Fruit fly (Drosophila melanogaster) whole organism, embryonic: ENCODE results near the gene CG5510.

Experiments used
- Asciz ChIP-seq: fragments of 200-800 bp; sonication (Bioruptor generic); optimal IDR thresholded peaks from 2 replicates; lab custom pipeline; 2017; ENCODE audit warnings: missing biosample characterization, mild to moderate bottlenecking, missing genetic modification characterization, missing genetic modification reagents
- Blimp-1 ChIP-seq: fragments of 200-800 bp; sonication (Bioruptor generic); optimal IDR thresholded peaks from 3 replicates; lab custom pipeline; 2018; ENCODE audit warnings: missing biosample characterization, missing genetic modification characterization, mild to moderate bottlenecking, moderate library complexity, missing genetic modification reagents
- CG10147 ChIP-seq: fragments of 200-800 bp; sonication (Bioruptor generic); optimal IDR thresholded peaks from 2 replicates; lab custom pipeline; 2019; ENCODE audit warnings: missing biosample characterization, mild to moderate bottlenecking, missing genetic modification characterization, moderate library complexity
- CG10274 ChIP-seq: fragments of 200-800 bp; sonication (Bioruptor generic); optimal IDR thresholded peaks from 3 replicates; lab custom pipeline; 2017; ENCODE audit warnings: missing biosample characterization, mild to moderate bottlenecking, missing genetic modification characterization
- CG10321 ChIP-seq: fragments of 200-800 bp; sonication (Bioruptor generic); IDR thresholded peaks from 2 replicates; pipeline ENCODE4 v1.3.6; 2022; ENCODE audit warnings: missing biosample characterization, missing genetic modification characterization
- CG10431 ChIP-seq: fragments of 200-800 bp; sonication (Bioruptor generic); optimal IDR thresholded peaks from 3 replicates; lab custom pipeline; 2018; ENCODE audit warnings: missing biosample characterization, mild to moderate bottlenecking, missing genetic modification characterization
- CG11398 ChIP-seq: fragments of 200-800 bp; sonication (Bioruptor generic); optimal IDR thresholded peaks from 2 replicates; lab custom pipeline; 2016; ENCODE audit warnings: missing biosample characterization, missing genetic modification characterization
- CG12219 ChIP-seq: fragments of 200-800 bp; sonication (Bioruptor generic); optimal IDR thresholded peaks from 3 replicates; lab custom pipeline; 2018; ENCODE audit warnings: missing biosample characterization, mild to moderate bottlenecking, missing genetic modification characterization
- CG13296 ChIP-seq: fragments of 200-800 bp; sonication (Bioruptor generic); optimal IDR thresholded peaks from 3 replicates; lab custom pipeline; 2018; ENCODE audit warnings: missing biosample characterization, mild to moderate bottlenecking, missing genetic modification characterization
- CG17359 ChIP-seq: fragments of 200-800 bp; sonication (Bioruptor generic); optimal IDR thresholded peaks from 3 replicates; lab custom pipeline; 2018; ENCODE audit warnings: missing biosample characterization, mild to moderate bottlenecking, missing genetic modification characterization, moderate library complexity
- CG17361 ChIP-seq: fragments of 200-800 bp; sonication (Bioruptor generic); IDR thresholded peaks from 3 replicates; pipeline ENCODE4 v1.3.6; 2022; ENCODE audit warnings: missing biosample characterization, missing genetic modification characterization
- CG1832 ChIP-seq: fragments of 200-800 bp; sonication (Bioruptor generic); optimal IDR thresholded peaks from 2 replicates; lab custom pipeline; 2017; ENCODE audit warnings: missing biosample characterization, mild to moderate bottlenecking, missing genetic modification characterization, inconsistent platforms
- CG18619 ChIP-seq: fragments of 200-800 bp; sonication (Bioruptor generic); optimal IDR thresholded peaks from 3 replicates; lab custom pipeline; 2017; ENCODE audit warnings: missing biosample characterization, mild to moderate bottlenecking, missing genetic modification characterization
- CG18764 ChIP-seq: fragments of 200-800 bp; sonication (Bioruptor generic); optimal IDR thresholded peaks from 3 replicates; lab custom pipeline; 2016; ENCODE audit warnings: missing biosample characterization, missing genetic modification characterization
- CG2120 ChIP-seq: fragments of 200-800 bp; sonication (Bioruptor generic); optimal IDR thresholded peaks from 3 replicates; lab custom pipeline; 2016; ENCODE audit warnings: missing biosample characterization, missing genetic modification characterization
- CG4617 ChIP-seq: fragments of 200-800 bp; sonication (Bioruptor generic); optimal IDR thresholded peaks from 3 replicates; lab custom pipeline; 2016; ENCODE audit warnings: missing biosample characterization, missing genetic modification characterization, borderline replicate concordance
- CG5180 ChIP-seq: fragments of 200-800 bp; sonication (Bioruptor generic); optimal IDR thresholded peaks from 3 replicates; lab custom pipeline; 2017; ENCODE audit warnings: missing biosample characterization, missing genetic modification characterization, mild to moderate bottlenecking, moderate library complexity, missing genetic modification reagents
- CG6765 ChIP-seq: fragments of 200-800 bp; sonication (Bioruptor generic); optimal IDR thresholded peaks from 3 replicates; lab custom pipeline; 2017; ENCODE audit warnings: missing biosample characterization, mild to moderate bottlenecking, missing genetic modification characterization
- CG7556 ChIP-seq: fragments of 200-800 bp; sonication (Bioruptor generic); optimal IDR thresholded peaks from 2 replicates; lab custom pipeline; 2017; ENCODE audit warnings: missing biosample characterization, mild to moderate bottlenecking, missing genetic modification characterization
- CG9876 ChIP-seq: fragments of 200-800 bp; sonication (Bioruptor generic); optimal IDR thresholded peaks from 2 replicates; lab custom pipeline; 2016; ENCODE audit warnings: missing biosample characterization, missing genetic modification characterization
- Dek ChIP-seq: fragments of 200-800 bp; sonication (Bioruptor generic); optimal IDR thresholded peaks from 3 replicates; lab custom pipeline; 2019; ENCODE audit warnings: missing biosample characterization, mild to moderate bottlenecking, missing genetic modification characterization, moderate library complexity
- Ets97D ChIP-seq: fragments of 200-800 bp; sonication (Bioruptor generic); optimal IDR thresholded peaks from 3 replicates; lab custom pipeline; 2016; ENCODE audit warnings: missing biosample characterization, missing genetic modification characterization
- Hmr ChIP-seq: fragments of 200-800 bp; sonication (Bioruptor generic); optimal IDR thresholded peaks from 3 replicates; lab custom pipeline; 2017; ENCODE audit warnings: mild to moderate bottlenecking, missing biosample characterization, missing genetic modification reagents, missing genetic modification characterization
- NC2β ChIP-seq: fragments of 200-800 bp; sonication (Bioruptor generic); optimal IDR thresholded peaks from 2 replicates; lab custom pipeline; 2016; ENCODE audit warnings: missing biosample characterization, missing genetic modification characterization
- NK7.1 ChIP-seq: fragments of 200-800 bp; sonication (Bioruptor generic); optimal IDR thresholded peaks from 3 replicates; lab custom pipeline; 2016; ENCODE audit warnings: missing biosample characterization, missing genetic modification characterization
- Scr ChIP-seq: fragments of 200-800 bp; sonication (Bioruptor generic); IDR thresholded peaks from 2 replicates; pipeline ENCODE4 v1.3.6; 2022; ENCODE audit warnings: missing biosample characterization, missing genetic modification characterization; ENCODE audit not compliant: partially characterized antibody
- Side ChIP-seq: fragments of 200-800 bp; sonication (Bioruptor generic); optimal IDR thresholded peaks from 2 replicates; lab custom pipeline; 2016; ENCODE audit warnings: missing biosample characterization, missing genetic modification characterization
- YL-1 ChIP-seq: fragments of 200-800 bp; sonication (Bioruptor generic); optimal IDR thresholded peaks from 3 replicates; lab custom pipeline; 2017; ENCODE audit warnings: missing biosample characterization, mild to moderate bottlenecking, missing genetic modification characterization
- amos ChIP-seq: fragments of 200-800 bp; sonication (Bioruptor generic); IDR thresholded peaks from 2 replicates; pipeline ENCODE4 v1.3.6; 2022; ENCODE audit warnings: missing biosample characterization, missing genetic modification characterization; ENCODE audit not compliant: partially characterized antibody
- bigmax ChIP-seq: fragments of 200-800 bp; sonication (Bioruptor generic); optimal IDR thresholded peaks from 2 replicates; lab custom pipeline; 2018; ENCODE audit warnings: missing biosample characterization, mild to moderate bottlenecking, missing genetic modification characterization
- cg ChIP-seq: fragments of 200-800 bp; sonication (Bioruptor generic); optimal IDR thresholded peaks from 3 replicates; lab custom pipeline; 2019; ENCODE audit warnings: missing biosample characterization, mild to moderate bottlenecking, missing genetic modification characterization, moderate library complexity
- chif ChIP-seq, 2 experiments: fragments of 200-800 bp; sonication (Bioruptor generic); optimal IDR thresholded peaks; 3 replicates each; lab custom pipeline; 2016; ENCODE audit warnings: missing biosample characterization in 2 of 2, missing genetic modification characterization in 2 of 2
- crol ChIP-seq: fragments of 200-800 bp; sonication (Bioruptor generic); IDR thresholded peaks from 2 replicates; pipeline ENCODE4 v1.3.6; 2022; ENCODE audit warnings: missing biosample characterization, missing genetic modification characterization
- dati ChIP-seq: fragments of 200-800 bp; sonication (Bioruptor generic); IDR thresholded peaks from 2 replicates; pipeline ENCODE4 v1.3.6; 2022; ENCODE audit warnings: missing biosample characterization, missing genetic modification characterization
- dmrt11E ChIP-seq: fragments of 200-800 bp; sonication (Bioruptor generic); optimal IDR thresholded peaks from 3 replicates; lab custom pipeline; 2018; ENCODE audit warnings: missing biosample characterization, mild to moderate bottlenecking, missing genetic modification characterization, moderate library complexity
- hkb ChIP-seq, 2 experiments: fragments of 200-800 bp in 1 of 2; fragments of >200 bp in 1 of 2; sonication (Bioruptor generic) in 1 of 2; IDR thresholded peaks in 1 of 2; optimal IDR thresholded peaks in 1 of 2; 2 replicates each; pipeline versions ENCODE4 v1.3.6 to Lab custom; 2017 to 2022; ENCODE audit warnings: missing biosample characterization in 1 of 2, missing genetic modification characterization in 1 of 2
- onecut ChIP-seq: fragments of 200-800 bp; sonication (Bioruptor generic); IDR thresholded peaks from 2 replicates; pipeline ENCODE4 v1.3.6; 2022; ENCODE audit warnings: missing biosample characterization, missing genetic modification characterization
- otp ChIP-seq: fragments of 200-800 bp; sonication (Bioruptor generic); IDR thresholded peaks from 3 replicates; pipeline ENCODE4, ENCODE4 v1.3.6; 2022; ENCODE audit warnings: missing biosample characterization, missing genetic modification characterization
- run ChIP-seq: fragments of 200-800 bp; sonication (Bioruptor generic); optimal IDR thresholded peaks from 3 replicates; lab custom pipeline; 2018; ENCODE audit warnings: missing biosample characterization, mild to moderate bottlenecking, missing genetic modification characterization
- scrt ChIP-seq: fragments of 200-800 bp; sonication (Bioruptor generic); optimal IDR thresholded peaks from 2 replicates; lab custom pipeline; 2018; ENCODE audit warnings: missing biosample characterization, mild to moderate bottlenecking, missing genetic modification characterization, moderate library complexity
- sd ChIP-seq: fragments of 200-800 bp; sonication (Bioruptor generic); optimal IDR thresholded peaks from 3 replicates; lab custom pipeline; 2018; ENCODE audit warnings: missing biosample characterization, mild to moderate bottlenecking, missing genetic modification characterization, moderate library complexity
- sim ChIP-seq: fragments of 200-800 bp; sonication (Bioruptor generic); IDR thresholded peaks from 2 replicates; pipeline ENCODE4 v1.3.6; 2022; ENCODE audit warnings: missing biosample characterization, missing genetic modification characterization
- slbo ChIP-seq: fragments of 200-800 bp; sonication (Bioruptor generic); IDR thresholded peaks from 2 replicates; pipeline ENCODE4 v1.3.6; 2022; ENCODE audit warnings: missing biosample characterization, missing genetic modification characterization
- tgo ChIP-seq: fragments of 200-800 bp; sonication (Bioruptor generic); IDR thresholded peaks from 3 replicates; pipeline ENCODE4 v1.3.6; 2022; ENCODE audit warnings: missing biosample characterization, missing genetic modification characterization
- tio ChIP-seq: fragments of 200-800 bp; sonication (Bioruptor generic); optimal IDR thresholded peaks from 2 replicates; lab custom pipeline; 2017; ENCODE audit warnings: missing biosample characterization, missing genetic modification characterization, inconsistent platforms

Gene CG5510

DNA sequence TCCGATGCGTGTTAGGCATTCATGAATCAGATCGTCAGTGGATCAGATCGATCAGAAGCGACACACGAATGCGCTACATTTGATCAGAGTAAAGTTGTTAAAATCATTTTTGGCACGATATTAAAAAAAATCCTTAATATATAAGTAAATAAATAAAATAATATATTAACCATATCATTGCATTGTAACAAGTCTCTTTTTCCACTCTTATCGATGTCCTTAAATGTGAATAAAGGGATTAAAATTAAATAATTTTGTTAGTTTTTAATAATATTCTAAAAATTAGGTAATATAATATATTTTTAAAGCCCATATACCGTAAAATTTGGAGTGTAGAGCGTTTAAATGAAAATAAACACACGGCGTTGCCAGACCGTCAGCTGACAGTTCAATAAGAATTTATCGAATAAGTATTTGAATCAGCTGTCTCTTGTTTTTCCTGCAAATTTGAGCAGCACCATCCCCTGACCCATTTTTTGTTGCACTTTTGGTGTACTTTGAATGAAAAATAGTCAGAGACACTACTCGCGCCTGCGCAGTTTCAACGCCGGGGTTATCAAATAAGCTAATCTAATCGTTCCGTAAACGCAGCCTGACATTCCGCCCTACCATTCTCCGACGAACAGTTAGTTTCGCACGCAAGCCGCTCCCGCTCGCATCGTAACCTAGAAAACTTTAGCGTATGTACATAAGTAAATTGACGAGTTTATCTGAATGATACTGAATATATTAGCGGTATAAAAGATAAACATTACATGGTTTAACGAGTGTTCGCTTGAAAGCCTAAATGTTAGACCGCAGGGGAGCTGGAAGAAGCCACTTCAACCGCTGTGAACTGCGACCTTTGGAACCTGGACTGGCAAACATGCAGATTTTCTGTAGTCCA, 17.2 kb downstream of the CG5510 start, which contains the start of the genes p38a and CG6178 (continued):
- TF ChIP-seq Side (GFP tag; lab: Kevin White, UChicago) = no peak
- TF ChIP-seq otp = peak; percentile 79
- peak; percentile 97 for TF ChIP-seq CG18619 (GFP tag; lab: Kevin White, UChicago)
- peak; percentile 95 for TF ChIP-seq CG6765 (GFP tag; lab: Kevin White, UChicago)
- TF ChIP-seq CG11398 (GFP tag; lab: Kevin White, UChicago) = peak; percentile 1
- TF ChIP-seq CG18764 (GFP tag; lab: Kevin White, UChicago) = peak; percentile 86
- no peak for TF ChIP-seq CG1832 (GFP tag; lab: Kevin White, UChicago)
- TF ChIP-seq CG9876 = peak; percentile 13
- TF ChIP-seq sim (GFP tag; lab: Robert Waterston, UW) = peak; percentile 89
- 0 out of 2 replicates have a peak, but pooled peaks have one; percentile 14 for TF ChIP-seq Scr (GFP tag; lab: Robert Waterston, UW)
- peak; percentile 97 for TF ChIP-seq Asciz (GFP tag; lab: Kevin White, UChicago)
- TF ChIP-seq scrt (GFP tag; lab: Kevin White, UChicago) = peak; percentile 94
- TF ChIP-seq bigmax (GFP tag; lab: Kevin White, UChicago) = peak; percentile 82
- peak; percentile 95 for TF ChIP-seq dmrt11E (tag; lab: Kevin White, UChicago)
- peak; percentile 57 for TF ChIP-seq crol (GFP tag; lab: Robert Waterston, UW)
- peak; percentile 92 for TF ChIP-seq sd
- peak; percentile 82 for TF ChIP-seq CG4617
- TF ChIP-seq Hmr = peak; percentile 98
- TF ChIP-seq amos (GFP tag; lab: Robert Waterston, UW) = no peak
- TF ChIP-seq CG13296 (GFP tag; lab: Kevin White, UChicago) = peak; percentile 98
- TF ChIP-seq tio (GFP tag; lab: Kevin White, UChicago) = peak; percentile 92

dm6 chr3R:24150103-24150502, 19.3 kb downstream of the CG5510 start, which contains the start of gene p38c:
p38c (minus strand) TSS chr3R:24150203.
- TF ChIP-seq YL-1 (no peak), CG5180 (GFP tag; lab: Kevin White, UChicago) (peak; percentile 71)

- TF ChIP-seq bigmax (GFP tag; lab: Kevin White, UChicago) (no peak), NC2β (GFP tag; lab: Kevin White, UChicago) (no peak), CG10321 (GFP tag; lab: Robert Waterston, UW) (no peak), CG7556 (GFP tag; lab: Kevin White, UChicago) (no peak), chif (GFP tag; optimal IDR thresholded peaks at IDR 0.05; lab: Kevin White, UChicago) (no peak), CG10274 (GFP tag; lab: Kevin White, UChicago) (no peak), CG17361 (GFP tag; lab: Robert Waterston, UW) (0 out of 3 replicates have a peak, but pooled peaks have one; percentile 32), NK7.1 (GFP tag; lab: Kevin White, UChicago) (no peak), run (tag; lab: Kevin White, UChicago) (no peak), CG10431 (GFP tag; lab: Kevin White, UChicago) (no peak), cg (GFP tag; lab: Kevin White, UChicago) (no peak), CG2120 (GFP tag; lab: Kevin White, UChicago) (peak; percentile 52), slbo (GFP tag; lab: Robert Waterston, UW) (peak; percentile 29; the same call in 1 of the 2 replicates), CG12219 (GFP tag; lab: Kevin White, UChicago) (no peak), hkb (optimal IDR thresholded peaks at IDR 0.05; lab: Kevin White, UChicago) (no peak), hkb (GFP tag; IDR thresholded peaks at IDR 0.05; lab: Robert Waterston, UW) (0 out of 2 replicates have a peak, but pooled peaks have one; percentile 28), tgo (GFP tag; lab: Robert Waterston, UW) (no peak), Ets97D (GFP tag; lab: Kevin White, UChicago) (peak; percentile 20), dati (GFP tag; lab: Robert Waterston, UW) (no peak), CG17359 (tag; lab: Kevin White, UChicago) (peak; percentile 2), CG10147 (GFP tag; lab: Kevin White, UChicago) (peak; percentile 13), onecut (no peak), Blimp-1 (peak; percentile 6), Dek (tag; lab: Kevin White, UChicago) (no peak)
Observed at dm6 chr3R:24148838-24149237, 20.5 kb downstream of the CG5510 start, which contains the start of gene Slimp. Slimp (minus strand) TSS chr3R:24148967.
